Worm (Caenorhabditis elegans): ENCODE results near the gene F49E8.7.
"Not testable (repeated sequence)": the region's sequence is repeated elsewhere in the genome, so short reads cannot be mapped to it uniquely, and the experiment has no call there.

- TF ChIP-seq ets-7 (tag; optimal IDR thresholded peaks at IDR 0.05); tbx-37 (GFP tag; conservative IDR thresholded peaks at IDR 0.05); ama-1 (optimal IDR thresholded peaks at IDR 0.05); hmbx-1 (tag; optimal IDR thresholded peaks at IDR 0.05); tbx-11 (GFP tag; IDR thresholded peaks at IDR 0.05); B0310.2 (tag; optimal IDR thresholded peaks at IDR 0.05); hnd-1 (tag; optimal IDR thresholded peaks at IDR 0.05); flt-1 (GFP tag; IDR thresholded peaks at IDR 0.05); F13C5.2 (tag; optimal IDR thresholded peaks at IDR 0.05); scrt-1 (GFP tag; IDR thresholded peaks at IDR 0.05): not testable (repeated sequence)
Observed at ce11 chrIV:7563850-7564249, 7.7 kb upstream of the F49E8.7 start, which contains the start of gene F32E10.9.

All from whole organism, early embryonic.